Fruit fly (Drosophila melanogaster) whole organism, embryonic: Measurements from ENCODE around the gene CG4972.
A peak's percentile ranks its signal among the peaks of the same experiment; 100 is the strongest.

ENCODE experiments used
- Abd-B ChIP-seq: fragments of 200-800 bp; sonication (Bioruptor generic); optimal IDR thresholded peaks from 2 replicates; lab custom pipeline; 2018; ENCODE audit warnings: missing biosample characterization, mild to moderate bottlenecking, missing genetic modification characterization, moderate library complexity
- Atf3 ChIP-seq: fragments of 200-800 bp; sonication (Bioruptor generic); optimal IDR thresholded peaks from 3 replicates; lab custom pipeline; 2016; ENCODE audit warnings: missing biosample characterization, missing genetic modification characterization
- Bgb ChIP-seq: fragments of 200-800 bp; sonication (Bioruptor generic); IDR thresholded peaks from 2 replicates; pipeline ENCODE4 v1.3.6; 2022; ENCODE audit warnings: missing biosample characterization, missing genetic modification characterization; ENCODE audit not compliant: partially characterized antibody
- CG10321 ChIP-seq: fragments of 200-800 bp; sonication (Bioruptor generic); IDR thresholded peaks from 2 replicates; pipeline ENCODE4 v1.3.6; 2022; ENCODE audit warnings: missing biosample characterization, missing genetic modification characterization
- CG10431 ChIP-seq: fragments of 200-800 bp; sonication (Bioruptor generic); optimal IDR thresholded peaks from 3 replicates; lab custom pipeline; 2018; ENCODE audit warnings: missing biosample characterization, mild to moderate bottlenecking, missing genetic modification characterization
- CG11456 ChIP-seq: fragments of 200-800 bp; sonication (Bioruptor generic); IDR thresholded peaks from 3 replicates; pipeline ENCODE4 v1.3.6; 2022; ENCODE audit warnings: missing biosample characterization, missing genetic modification characterization
- CG12391 ChIP-seq: fragments of 200-800 bp; sonication (Bioruptor generic); optimal IDR thresholded peaks from 3 replicates; lab custom pipeline; 2018; ENCODE audit warnings: missing biosample characterization, mild to moderate bottlenecking, missing genetic modification characterization, moderate library complexity
- CG13424 ChIP-seq: fragments of 200-800 bp; sonication (Bioruptor generic); optimal IDR thresholded peaks from 2 replicates; lab custom pipeline; 2019; ENCODE audit warnings: missing biosample characterization, mild to moderate bottlenecking, missing genetic modification characterization, moderate library complexity
- CG14965 ChIP-seq: fragments of 200-800 bp; sonication (Bioruptor generic); optimal IDR thresholded peaks from 2 replicates; lab custom pipeline; 2016; ENCODE audit warnings: missing biosample characterization, missing genetic modification characterization, borderline replicate concordance
- CG1602 ChIP-seq: fragments of 200-800 bp; sonication (Bioruptor generic); optimal IDR thresholded peaks from 3 replicates; lab custom pipeline; 2016; ENCODE audit warnings: missing biosample characterization, missing genetic modification characterization
- CG17186 ChIP-seq: fragments of 200-800 bp; sonication (Bioruptor generic); optimal IDR thresholded peaks from 3 replicates; lab custom pipeline; 2017; ENCODE audit warnings: missing biosample characterization, missing genetic modification reagents, missing genetic modification characterization
- CG32772 ChIP-seq: fragments of 200-800 bp; sonication (Bioruptor generic); IDR thresholded peaks from 2 replicates; pipeline ENCODE4 v1.3.6; 2022; ENCODE audit warnings: missing biosample characterization, missing genetic modification characterization
- CG34224 ChIP-seq: fragments of 200-800 bp; sonication (Bioruptor generic); IDR thresholded peaks from 3 replicates; pipeline ENCODE4 v1.3.6; 2022; ENCODE audit warnings: missing biosample characterization, missing genetic modification characterization; ENCODE audit not compliant: partially characterized antibody
- CG7271 ChIP-seq: fragments of 200-800 bp; sonication (Bioruptor generic); optimal IDR thresholded peaks from 2 replicates; lab custom pipeline; 2018; ENCODE audit warnings: missing biosample characterization, mild to moderate bottlenecking, missing genetic modification characterization, moderate library complexity
- CTCF ChIP-seq: fragments of 200-800 bp; sonication (Bioruptor generic); optimal IDR thresholded peaks from 2 replicates; lab custom pipeline; 2017; ENCODE audit warnings: missing biosample characterization, mild to moderate bottlenecking, missing genetic modification characterization, moderate library complexity
- Camta ChIP-seq: fragments of 200-800 bp; sonication (Bioruptor generic); optimal IDR thresholded peaks from 2 replicates; lab custom pipeline; 2016; ENCODE audit warnings: missing biosample characterization, missing genetic modification characterization
- Dbx ChIP-seq: fragments of 200-800 bp; sonication (Bioruptor generic); IDR thresholded peaks from 3 replicates; pipeline ENCODE4 v1.3.6; 2022; ENCODE audit warnings: missing biosample characterization, missing genetic modification characterization
- Dip2 ChIP-seq: fragments of 200-800 bp; sonication (Bioruptor generic); IDR thresholded peaks from 2 replicates; pipeline ENCODE4 v1.3.6; 2022; ENCODE audit warnings: missing biosample characterization, missing genetic modification characterization
- H2.0 ChIP-seq: fragments of 200-800 bp; sonication (Bioruptor generic); IDR thresholded peaks from 2 replicates; pipeline ENCODE4 v1.3.6; 2022; ENCODE audit warnings: missing biosample characterization, missing genetic modification characterization
- Hmx ChIP-seq: fragments of 200-800 bp; sonication (Bioruptor generic); optimal IDR thresholded peaks from 2 replicates; lab custom pipeline; 2016; ENCODE audit warnings: missing biosample characterization, missing genetic modification characterization
- Jarid2 ChIP-seq: fragments of 200-800 bp; sonication (Bioruptor generic); optimal IDR thresholded peaks from 3 replicates; lab custom pipeline; 2017; ENCODE audit warnings: mild to moderate bottlenecking, missing biosample characterization, missing genetic modification reagents, missing genetic modification characterization
- NC2α ChIP-seq: fragments of 200-800 bp; sonication (Bioruptor generic); optimal IDR thresholded peaks from 2 replicates; lab custom pipeline; 2016; ENCODE audit warnings: missing biosample characterization, missing genetic modification characterization
- NC2β ChIP-seq: fragments of 200-800 bp; sonication (Bioruptor generic); optimal IDR thresholded peaks from 2 replicates; lab custom pipeline; 2016; ENCODE audit warnings: missing biosample characterization, missing genetic modification characterization
- NFAT ChIP-seq: fragments of 200-800 bp; sonication (Bioruptor generic); IDR thresholded peaks from 2 replicates; pipeline ENCODE4 v1.3.6; 2022; ENCODE audit warnings: missing biosample characterization, missing genetic modification characterization
- Side ChIP-seq: fragments of 200-800 bp; sonication (Bioruptor generic); optimal IDR thresholded peaks from 2 replicates; lab custom pipeline; 2016; ENCODE audit warnings: missing biosample characterization, missing genetic modification characterization
- TFAM ChIP-seq: fragments of 200-800 bp; sonication (Bioruptor generic); optimal IDR thresholded peaks from 2 replicates; lab custom pipeline; 2017; ENCODE audit warnings: missing biosample characterization, missing genetic modification characterization, inconsistent platforms
- al ChIP-seq: fragments of 200-800 bp; sonication (Bioruptor generic); IDR thresholded peaks from 2 replicates; pipeline ENCODE4 v1.3.6; 2022; ENCODE audit warnings: missing biosample characterization, missing genetic modification characterization
- az2 ChIP-seq: fragments of 200-800 bp; sonication (Bioruptor generic); optimal IDR thresholded peaks from 3 replicates; lab custom pipeline; 2016; ENCODE audit warnings: missing biosample characterization, missing genetic modification characterization
- bigmax ChIP-seq: fragments of 200-800 bp; sonication (Bioruptor generic); optimal IDR thresholded peaks from 2 replicates; lab custom pipeline; 2018; ENCODE audit warnings: missing biosample characterization, mild to moderate bottlenecking, missing genetic modification characterization
- ci ChIP-seq: fragments of 200-800 bp; sonication (Bioruptor generic); IDR thresholded peaks from 3 replicates; pipeline ENCODE4 v1.3.6; 2022; ENCODE audit warnings: missing biosample characterization, missing genetic modification characterization
- croc ChIP-seq: fragments of 200-800 bp; sonication (Bioruptor generic); conservative IDR thresholded peaks from 3 replicates; pipeline ENCODE4 v1.3.6; 2022; ENCODE audit warnings: missing biosample characterization, missing genetic modification characterization
- disco-r ChIP-seq: fragments of 200-800 bp; sonication (Bioruptor generic); optimal IDR thresholded peaks from 2 replicates; lab custom pipeline; 2016; ENCODE audit warnings: missing biosample characterization, missing genetic modification characterization
- ewg ChIP-seq: fragments of 200-800 bp; sonication (Bioruptor generic); optimal IDR thresholded peaks from 3 replicates; lab custom pipeline; 2017; ENCODE audit warnings: mild to moderate bottlenecking, missing biosample characterization, missing genetic modification reagents, missing genetic modification characterization
- exex ChIP-seq: fragments of 200-800 bp; sonication (Bioruptor generic); optimal IDR thresholded peaks from 4 replicates; lab custom pipeline; 2018; ENCODE audit warnings: missing biosample characterization, mild to moderate bottlenecking, missing genetic modification characterization, moderate library complexity
- fd96Cb ChIP-seq: fragments of 200-800 bp; sonication (Bioruptor generic); optimal IDR thresholded peaks from 2 replicates; lab custom pipeline; 2018; ENCODE audit warnings: missing biosample characterization, mild to moderate bottlenecking, missing genetic modification characterization, moderate library complexity
- gem ChIP-seq: fragments of 200-800 bp; sonication (Bioruptor generic); optimal IDR thresholded peaks from 2 replicates; lab custom pipeline; 2019; ENCODE audit warnings: missing biosample characterization, mild to moderate bottlenecking, missing genetic modification characterization, moderate library complexity
- h ChIP-seq: fragments of >200 bp; optimal IDR thresholded peaks from 2 replicates; lab custom pipeline; 2017
- ind ChIP-seq: fragments of 200-800 bp; sonication (Bioruptor generic); optimal IDR thresholded peaks from 3 replicates; lab custom pipeline; 2016; ENCODE audit warnings: missing biosample characterization, missing genetic modification characterization
- insv ChIP-seq, 2 experiments: fragments of 200-800 bp; sonication (Bioruptor generic); optimal IDR thresholded peaks; 3 replicates each; lab custom pipeline; 2016 to 2018; ENCODE audit warnings: missing biosample characterization in 2 of 2, missing genetic modification characterization in 2 of 2
- mirr ChIP-seq: fragments of 200-800 bp; sonication (Bioruptor generic); optimal IDR thresholded peaks from 3 replicates; lab custom pipeline; 2018; ENCODE audit warnings: missing biosample characterization, mild to moderate bottlenecking, missing genetic modification characterization
- nerfin-2 ChIP-seq: fragments of 200-800 bp; sonication (Bioruptor generic); IDR thresholded peaks from 2 replicates; pipeline ENCODE4 v1.3.6; 2022; ENCODE audit warnings: missing biosample characterization, missing genetic modification characterization; ENCODE audit not compliant: partially characterized antibody
- nmo ChIP-seq: fragments of 200-800 bp; sonication (Bioruptor generic); optimal IDR thresholded peaks from 2 replicates; lab custom pipeline; 2018; ENCODE audit warnings: missing biosample characterization, mild to moderate bottlenecking, missing genetic modification characterization, moderate library complexity
- ro ChIP-seq: fragments of 200-800 bp; sonication (Bioruptor generic); IDR thresholded peaks from 2 replicates; pipeline ENCODE4 v1.3.6; 2022; ENCODE audit warnings: missing biosample characterization, missing genetic modification characterization
- sim ChIP-seq: fragments of 200-800 bp; sonication (Bioruptor generic); IDR thresholded peaks from 2 replicates; pipeline ENCODE4 v1.3.6; 2022; ENCODE audit warnings: missing biosample characterization, missing genetic modification characterization
- sima ChIP-seq: fragments of 200-800 bp; sonication (Bioruptor generic); optimal IDR thresholded peaks from 2 replicates; lab custom pipeline; 2016; ENCODE audit warnings: missing biosample characterization, missing genetic modification characterization
- stwl ChIP-seq: fragments of 200-800 bp; sonication (Bioruptor generic); optimal IDR thresholded peaks from 3 replicates; lab custom pipeline; 2018; ENCODE audit warnings: missing biosample characterization, mild to moderate bottlenecking, missing genetic modification characterization, moderate library complexity
- tgo ChIP-seq: fragments of 200-800 bp; sonication (Bioruptor generic); IDR thresholded peaks from 3 replicates; pipeline ENCODE4 v1.3.6; 2022; ENCODE audit warnings: missing biosample characterization, missing genetic modification characterization
- tx ChIP-seq: fragments of 200-800 bp; sonication (Bioruptor generic); optimal IDR thresholded peaks from 2 replicates; lab custom pipeline; 2016; ENCODE audit warnings: missing biosample characterization, missing genetic modification characterization
- unc-4 ChIP-seq: fragments of 200-800 bp; sonication (Bioruptor generic); IDR thresholded peaks from 2 replicates; pipeline ENCODE4 v1.3.6; 2022; ENCODE audit warnings: missing biosample characterization, missing genetic modification characterization; ENCODE audit not compliant: partially characterized antibody
- unpg ChIP-seq: fragments of 200-800 bp; sonication (Bioruptor generic); optimal IDR thresholded peaks from 3 replicates; lab custom pipeline; 2018; ENCODE audit warnings: missing biosample characterization, mild to moderate bottlenecking, missing genetic modification characterization, moderate library complexity
- vfl ChIP-seq: fragments of 200-800 bp; sonication (Bioruptor generic); optimal IDR thresholded peaks from 2 replicates; lab custom pipeline; 2016; ENCODE audit warnings: missing biosample characterization, missing genetic modification characterization

CG4972 gene

DNA sequence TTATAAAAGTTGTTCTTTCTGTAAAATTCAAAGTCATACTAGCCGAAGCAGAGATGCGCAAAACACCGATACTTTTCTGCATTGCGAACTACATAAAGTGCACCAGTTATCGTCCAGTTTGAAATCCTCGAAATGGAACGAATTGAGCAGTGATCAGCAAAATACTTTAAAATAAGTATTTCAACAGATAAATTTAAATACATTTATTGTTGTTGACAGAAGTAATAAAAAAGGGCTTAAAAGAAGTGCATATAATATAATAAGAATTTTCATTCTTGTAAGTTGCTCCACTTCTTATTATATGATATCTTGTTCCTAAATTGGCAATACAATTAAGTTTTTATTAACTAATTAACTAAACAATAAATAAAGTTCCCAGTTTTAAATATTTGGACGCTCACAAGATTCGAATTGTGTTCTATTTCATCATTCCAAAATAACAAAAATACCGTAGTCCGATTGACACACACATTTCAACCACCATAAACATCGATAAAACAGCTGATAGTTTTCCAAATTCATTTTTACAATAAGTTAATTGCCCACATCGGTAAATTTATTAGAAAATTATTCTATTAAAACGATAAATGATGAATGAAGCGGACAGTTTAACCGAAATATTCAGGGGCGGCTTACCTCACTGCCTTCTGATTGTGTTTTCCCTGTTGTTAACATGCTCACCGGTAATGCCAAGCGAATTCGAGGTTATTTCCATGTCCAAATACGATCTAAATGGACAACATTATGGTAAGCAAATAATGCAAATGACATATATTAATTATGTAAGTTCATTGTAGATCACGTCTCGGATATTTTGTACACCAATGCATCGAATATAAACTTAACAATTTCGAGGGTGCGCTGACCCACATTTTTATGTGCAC, at the start of gene CG4972, which contains the start of gene Usp14 (continued):
- TF ChIP-seq Atf3 (GFP tag; lab: Kevin White, UChicago) (no peak), al (GFP tag; lab: Robert Waterston, UW) (no peak), unc-4 (GFP tag; lab: Robert Waterston, UW) (0 out of 2 replicates have a peak, but pooled peaks have one; percentile 19), sim (GFP tag; lab: Robert Waterston, UW) (no peak), Jarid2 (no peak), CG14965 (no peak), tx (GFP tag; lab: Kevin White, UChicago) (no peak), CG32772 (GFP tag; lab: Robert Waterston, UW) (no peak), az2 (GFP tag; lab: Kevin White, UChicago) (no peak), Bgb (GFP tag; lab: Robert Waterston, UW) (peak; percentile 38; the same call in 1 of the 2 replicates), ind (GFP tag; lab: Kevin White, UChicago) (no peak), CG10321 (GFP tag; lab: Robert Waterston, UW) (no peak), CG17186 (GFP tag; lab: Kevin White, UChicago) (no peak), exex (no peak), tgo (GFP tag; lab: Robert Waterston, UW) (no peak), ci (GFP tag; lab: Robert Waterston, UW) (no peak), croc (GFP tag; lab: Robert Waterston, UW) (no peak), gem (tag; lab: Kevin White, UChicago) (no peak), CG10431 (GFP tag; lab: Kevin White, UChicago) (no peak), ewg (GFP tag; lab: Kevin White, UChicago) (peak; percentile 13), CG1602 (GFP tag; lab: Kevin White, UChicago) (no peak), NC2β (no peak), disco-r (no peak), nmo (GFP tag; lab: Kevin White, UChicago) (peak; percentile 71), unpg (GFP tag; lab: Kevin White, UChicago) (no peak), CG11456 (GFP tag; lab: Robert Waterston, UW) (no peak), CG13424 (tag; lab: Kevin White, UChicago) (no peak), CG34224 (GFP tag; lab: Robert Waterston, UW) (no peak), nerfin-2 (GFP tag; lab: Robert Waterston, UW) (no peak), Dip2 (no peak), TFAM (GFP tag; lab: Kevin White, UChicago) (no peak), CG12391 (tag; lab: Kevin White, UChicago) (peak; percentile 38), bigmax (GFP tag; lab: Kevin White, UChicago) (peak; percentile 90), fd96Cb (tag; lab: Kevin White, UChicago) (no peak), CG7271 (tag; lab: Kevin White, UChicago) (no peak), CTCF (no peak), Hmx (GFP tag; lab: Kevin White, UChicago) (no peak), ro (GFP tag; lab: Robert Waterston, UW) (no peak), mirr (GFP tag; lab: Kevin White, UChicago) (no peak), h (no peak), stwl (tag; lab: Kevin White, UChicago) (no peak), Side (no peak), Abd-B (GFP tag; lab: Kevin White, UChicago) (no peak), vfl (GFP tag; lab: Kevin White, UChicago) (no peak), sima (GFP tag; lab: Kevin White, UChicago) (no peak), NFAT (no peak), Camta (no peak), NC2α (GFP tag; lab: Kevin White, UChicago) (no peak), H2.0 (GFP tag; lab: Robert Waterston, UW) (no peak), insv (GFP tag; optimal IDR thresholded peaks at IDR 0.05; lab: Kevin White, UChicago) (no peak), Dbx (GFP tag; lab: Robert Waterston, UW) (no peak)
